Worm (Caenorhabditis elegans) whole organism, L3 larva: ENCODE data around the gene daf-37.

Experiments used
- mdl-1 ChIP-seq: fragments of 150-350 bp; optimal IDR thresholded peaks from 2 replicates; lab custom pipeline; 2014; ENCODE audit warnings: missing biosample characterization, missing genetic modification characterization
- nhr-12 ChIP-seq: fragments of 150-350 bp; optimal IDR thresholded peaks from 2 replicates; lab custom pipeline; 2014; ENCODE audit warnings: missing biosample characterization, missing genetic modification characterization
- nhr-237 ChIP-seq: fragments of 150-350 bp; optimal IDR thresholded peaks from 2 replicates; lab custom pipeline; 2014; ENCODE audit warnings: missing biosample characterization, missing genetic modification characterization
- nhr-28 ChIP-seq: fragments of 150-350 bp; optimal IDR thresholded peaks from 2 replicates; lab custom pipeline; 2014; ENCODE audit warnings: missing biosample characterization, missing genetic modification characterization
- sea-2 ChIP-seq: fragments of 150-350 bp; sonication (generic microtip); optimal IDR thresholded peaks from 4 replicates; lab custom pipeline; 2014; ENCODE audit warnings: missing biosample characterization, missing genetic modification reagents, missing genetic modification characterization
- snpc-4 ChIP-seq: fragments of 150-350 bp; optimal IDR thresholded peaks from 2 replicates; lab custom pipeline; 2014; ENCODE audit warnings: missing biosample characterization, missing genetic modification characterization
- unc-39 ChIP-seq: sonication (generic microtip); optimal IDR thresholded peaks from 4 replicates; lab custom pipeline; 2017; ENCODE audit warnings: missing biosample characterization, missing genetic modification characterization
- unc-62 ChIP-seq: fragments of 150-350 bp; sonication (generic microtip); optimal IDR thresholded peaks from 4 replicates; lab custom pipeline; 2014; ENCODE audit warnings: missing biosample characterization, missing genetic modification reagents, missing genetic modification characterization
- ztf-4 ChIP-seq: fragments of 150-350 bp; optimal IDR thresholded peaks from 2 replicates; lab custom pipeline; 2014; ENCODE audit warnings: missing biosample characterization, missing genetic modification characterization

DNA sequence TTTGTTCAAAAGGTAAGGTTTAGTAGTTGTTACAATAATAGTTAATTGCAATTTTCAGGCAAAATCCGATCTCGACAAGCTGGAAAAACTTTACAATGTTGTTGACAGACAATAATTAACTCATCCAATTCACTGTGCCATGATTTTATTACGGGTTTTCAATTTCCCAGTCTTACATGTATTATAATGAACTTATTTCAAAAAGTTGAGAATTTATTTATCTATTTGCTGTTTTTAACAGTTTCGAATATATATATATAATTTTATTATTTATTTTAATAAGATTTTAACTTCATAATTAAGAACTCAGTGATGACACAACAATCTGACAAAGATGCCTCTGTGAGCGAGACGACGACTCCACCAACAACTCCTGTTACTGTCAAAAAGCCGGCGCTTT, 38.0 kb upstream of the daf-37 start, which contains the start of gene lelo-1:
- no peak for TF ChIP-seq snpc-4
- no peak for TF ChIP-seq sea-2 (GFP tag; lab: Kevin White, UChicago)
- no peak for TF ChIP-seq ztf-4
- TF ChIP-seq unc-62 (GFP tag; lab: Kevin White, UChicago): no peak
- TF ChIP-seq nhr-12 (tag; lab: Kevin White, UChicago): no peak
- no peak for TF ChIP-seq mdl-1 (tag; lab: Kevin White, UChicago)
- TF ChIP-seq nhr-237: no peak
- no peak for TF ChIP-seq unc-39 (tag; lab: Kevin White, UChicago)
- TF ChIP-seq nhr-28: no peak
